Worm (Caenorhabditis elegans) whole organism, late embryonic: ENCODE measurements around the gene svh-11.

ENCODE experiments used
- C38D4.7 ChIP-seq: fragments of 200-800 bp; sonication (Bioruptor generic); optimal IDR thresholded peaks from 2 replicates; lab custom pipeline; 2018; ENCODE audit warnings: mild to moderate bottlenecking, missing genetic modification characterization, moderate library complexity, missing compliant biosample characterization
- ceh-2 ChIP-seq: sonication (generic microtip); optimal IDR thresholded peaks from 2 replicates; lab custom pipeline; 2016; ENCODE audit warnings: missing genotype, missing genetic modification characterization, missing compliant biosample characterization
- fkh-10 ChIP-seq: fragments of 150-350 bp; optimal IDR thresholded peaks from 2 replicates; lab custom pipeline; 2014; ENCODE audit warnings: missing biosample characterization, missing genetic modification reagents, missing genetic modification characterization
- pqm-1 ChIP-seq: sonication (generic microtip); optimal IDR thresholded peaks from 2 replicates; lab custom pipeline; 2016; ENCODE audit warnings: missing genetic modification characterization, missing compliant biosample characterization
- tbx-2 ChIP-seq: sonication (generic microtip); optimal IDR thresholded peaks from 2 replicates; lab custom pipeline; 2016; ENCODE audit warnings: missing genetic modification characterization, missing compliant biosample characterization
- unc-86 ChIP-seq: sonication (generic microtip); optimal IDR thresholded peaks from 2 replicates; lab custom pipeline; 2016; ENCODE audit warnings: missing genetic modification characterization, missing compliant biosample characterization
- ztf-16 ChIP-seq: sonication (generic microtip); optimal IDR thresholded peaks from 2 replicates; lab custom pipeline; 2017; ENCODE audit warnings: missing genetic modification characterization, missing compliant biosample characterization

ce11 chrV:2249310-2249709 is 42.4 kb downstream of the svh-11 start, which contains the start of gene cyp-33C6:
- TF ChIP-seq ztf-16 (tag; lab: Kevin White, UChicago) = no peak
- TF ChIP-seq pqm-1 (tag; lab: Kevin White, UChicago) = no peak
- no peak for TF ChIP-seq C38D4.7 (GFP tag; lab: Kevin White, UChicago)
- TF ChIP-seq fkh-10 (GFP tag; lab: Kevin White, UChicago) = no peak
- TF ChIP-seq tbx-2 (tag; lab: Kevin White, UChicago) = no peak
- no peak for TF ChIP-seq unc-86 (tag; lab: Kevin White, UChicago)
- TF ChIP-seq ceh-2 (tag; lab: Kevin White, UChicago) = no peak
